Worm (Caenorhabditis elegans) whole organism, young adult: ENCODE measurements around the gene C17G1.14.

Source experiments
- B0261.1 ChIP-seq: sonication (generic microtip); optimal IDR thresholded peaks from 2 replicates; lab custom pipeline; 2016; ENCODE audit warnings: mild to moderate bottlenecking, missing genetic modification characterization, moderate library complexity, missing compliant biosample characterization
- C06A6.2 ChIP-seq: fragments of 200-800 bp; sonication (Bioruptor generic); conservative IDR thresholded peaks from 2 replicates; pipeline ENCODE4 v1.3.6; 2022; ENCODE audit warnings: missing genetic modification characterization, missing compliant biosample characterization
- C17E4.6 ChIP-seq: fragments of 200-800 bp; sonication (Bioruptor generic); IDR thresholded peaks from 2 replicates; pipeline ENCODE4 v1.3.6; 2022; ENCODE audit warnings: missing genetic modification reagents, missing genetic modification characterization, missing compliant biosample characterization
- F23B12.7 ChIP-seq: sonication (generic microtip); optimal IDR thresholded peaks from 2 replicates; lab custom pipeline; 2017; ENCODE audit warnings: missing genetic modification characterization, mild to moderate bottlenecking, missing compliant biosample characterization, antibody characterized with exemption, moderate library complexity; ENCODE audit not compliant: insufficient read depth
- F52B5.7 ChIP-seq: sonication (generic microtip); optimal IDR thresholded peaks from 2 replicates; lab custom pipeline; 2016; ENCODE audit warnings: mild to moderate bottlenecking, missing genetic modification characterization, missing compliant biosample characterization
- K11D2.4 ChIP-seq: fragments of 200-800 bp; sonication (Bioruptor generic); IDR thresholded peaks from 2 replicates; pipeline ENCODE4 v1.3.6; 2022; ENCODE audit warnings: missing genetic modification reagents, missing genetic modification characterization, missing compliant biosample characterization
- T07F8.4 ChIP-seq: sonication (generic microtip); optimal IDR thresholded peaks from 2 replicates; lab custom pipeline; 2016; ENCODE audit warnings: mild to moderate bottlenecking, missing genetic modification characterization, moderate library complexity, missing compliant biosample characterization
- T26A5.8 ChIP-seq: sonication (generic microtip); optimal IDR thresholded peaks from 2 replicates; lab custom pipeline; 2016; ENCODE audit warnings: missing genetic modification characterization, missing compliant biosample characterization
- Y53F4B.3 ChIP-seq: fragments of 200-800 bp; sonication (Bioruptor generic); IDR thresholded peaks from 2 replicates; pipeline ENCODE4 v1.3.6; 2022; ENCODE audit warnings: missing genetic modification reagents, missing genetic modification characterization, missing compliant biosample characterization
- Y53G8AR.9 ChIP-seq: fragments of 200-800 bp; sonication (Bioruptor generic); conservative IDR thresholded peaks from 2 replicates; pipeline ENCODE4 v1.3.6; 2022; ENCODE audit warnings: missing genetic modification reagents, missing genetic modification characterization, missing compliant biosample characterization
- Y56A3A.18 ChIP-seq: fragments of 200-800 bp; sonication (Bioruptor generic); IDR thresholded peaks from 2 replicates; pipeline ENCODE4 v1.3.6; 2022; ENCODE audit warnings: missing genetic modification reagents, missing genetic modification characterization, missing compliant biosample characterization
- Y67H2A.10 ChIP-seq: fragments of 200-800 bp; sonication (Bioruptor generic); conservative IDR thresholded peaks from 2 replicates; pipeline ENCODE4 v1.3.6; 2022; ENCODE audit warnings: missing genetic modification reagents, missing genetic modification characterization, missing compliant biosample characterization
- ZK185.1 ChIP-seq: sonication (generic microtip); optimal IDR thresholded peaks from 2 replicates; lab custom pipeline; 2016; ENCODE audit warnings: mild to moderate bottlenecking, missing genetic modification characterization, missing compliant biosample characterization; ENCODE audit not compliant: poor library complexity, severe bottlenecking
- aptf-2 ChIP-seq: fragments of 200-800 bp; sonication (Bioruptor generic); conservative IDR thresholded peaks from 2 replicates; pipeline ENCODE4 v1.3.6; 2022; ENCODE audit warnings: missing genetic modification reagents, missing genetic modification characterization, missing compliant biosample characterization
- atf-7 ChIP-seq: sonication (generic microtip); optimal IDR thresholded peaks from 2 replicates; lab custom pipeline; 2017; ENCODE audit warnings: mild to moderate bottlenecking, missing genetic modification characterization, missing compliant biosample characterization
- bed-2 ChIP-seq: fragments of 200-800 bp; sonication (Bioruptor generic); IDR thresholded peaks from 2 replicates; pipeline ENCODE4 v1.3.6; 2022; ENCODE audit warnings: missing genetic modification reagents, missing genetic modification characterization, missing compliant biosample characterization
- ccch-3 ChIP-seq: fragments of 200-800 bp; sonication (Bioruptor generic); optimal IDR thresholded peaks from 2 replicates; lab custom pipeline; 2018; ENCODE audit warnings: mild to moderate bottlenecking, missing genetic modification characterization, missing compliant biosample characterization
- cebp-1 ChIP-seq, 2 experiments: fragments of 200-800 bp in 1 of 2; sonication (Bioruptor generic) in 1 of 2; sonication (generic microtip) in 1 of 2; IDR thresholded peaks in 1 of 2; optimal IDR thresholded peaks in 1 of 2; 2 replicates each; pipeline versions ENCODE4 v1.3.6 to Lab custom; 2017 to 2022; ENCODE audit warnings: missing compliant biosample characterization in 2 of 2, missing genetic modification characterization in 2 of 2, mild to moderate bottlenecking in 1 of 2, missing genetic modification reagents in 1 of 2, moderate library complexity in 1 of 2
- ceh-100 ChIP-seq: fragments of 200-800 bp; sonication (Bioruptor generic); IDR thresholded peaks from 2 replicates; pipeline ENCODE4 v1.3.6; 2022; ENCODE audit warnings: missing genetic modification reagents, missing genetic modification characterization, missing compliant biosample characterization
- ceh-27 ChIP-seq: fragments of 200-800 bp; sonication (Bioruptor generic); optimal IDR thresholded peaks from 2 replicates; lab custom pipeline; 2018; ENCODE audit warnings: mild to moderate bottlenecking, missing genetic modification characterization, moderate library complexity, missing compliant biosample characterization
- ceh-58 ChIP-seq: fragments of 200-800 bp; sonication (Bioruptor generic); IDR thresholded peaks from 2 replicates; pipeline ENCODE4 v1.3.6; 2022; ENCODE audit warnings: missing genetic modification characterization, missing compliant biosample characterization
- chd-7 ChIP-seq: sonication (generic microtip); optimal IDR thresholded peaks from 2 replicates; lab custom pipeline; 2016; ENCODE audit warnings: mild to moderate bottlenecking, missing genetic modification characterization, moderate library complexity, missing compliant biosample characterization
- egl-18 ChIP-seq: fragments of 200-800 bp; sonication (Bioruptor generic); IDR thresholded peaks from 2 replicates; pipeline ENCODE4 v1.3.6; 2022; ENCODE audit warnings: missing genetic modification reagents, missing genetic modification characterization, missing compliant biosample characterization
- egl-44 ChIP-seq: fragments of 200-800 bp; sonication (Bioruptor generic); IDR thresholded peaks from 2 replicates; pipeline ENCODE4 v1.3.6; 2022; ENCODE audit warnings: missing genetic modification reagents, missing genetic modification characterization, missing compliant biosample characterization
- gei-17 ChIP-seq: fragments of 200-800 bp; sonication (Bioruptor generic); optimal IDR thresholded peaks from 2 replicates; lab custom pipeline; 2018; ENCODE audit warnings: mild to moderate bottlenecking, missing genetic modification characterization, missing compliant biosample characterization
- hrde-1 ChIP-seq: sonication (generic microtip); optimal IDR thresholded peaks from 2 replicates; lab custom pipeline; 2016; ENCODE audit warnings: missing genetic modification characterization, mild to moderate bottlenecking, missing compliant biosample characterization, moderate library complexity, missing genotype, missing genetic modification reagents, borderline replicate concordance
- let-526 ChIP-seq: fragments of 200-800 bp; sonication (Bioruptor generic); IDR thresholded peaks from 2 replicates; pipeline ENCODE4 v1.3.6; 2022; ENCODE audit warnings: missing genetic modification reagents, missing genetic modification characterization, missing compliant biosample characterization
- lin-40 ChIP-seq: sonication (generic microtip); optimal IDR thresholded peaks from 2 replicates; lab custom pipeline; 2016; ENCODE audit warnings: missing genetic modification characterization, mild to moderate bottlenecking, missing compliant biosample characterization, missing genotype, missing genetic modification reagents
- lin-54 ChIP-seq: fragments of 200-800 bp; sonication (Bioruptor generic); optimal IDR thresholded peaks from 2 replicates; lab custom pipeline; 2018; ENCODE audit warnings: mild to moderate bottlenecking, missing genetic modification characterization, missing compliant biosample characterization
- lsl-1 ChIP-seq: fragments of 200-800 bp; sonication (Bioruptor generic); optimal IDR thresholded peaks from 2 replicates; lab custom pipeline; 2018; ENCODE audit warnings: mild to moderate bottlenecking, missing genetic modification characterization, moderate library complexity, missing compliant biosample characterization
- madf-6 ChIP-seq: fragments of 200-800 bp; sonication (Bioruptor generic); IDR thresholded peaks from 2 replicates; pipeline ENCODE4 v1.3.6; 2022; ENCODE audit warnings: missing genetic modification reagents, missing genetic modification characterization, missing compliant biosample characterization
- nfya-1 ChIP-seq: sonication (generic microtip); optimal IDR thresholded peaks from 2 replicates; lab custom pipeline; 2017; ENCODE audit warnings: antibody characterized with exemption, missing compliant biosample characterization, missing genetic modification characterization, borderline replicate concordance; ENCODE audit not compliant: insufficient read depth
- nhr-27 ChIP-seq: fragments of 200-800 bp; sonication (Bioruptor generic); optimal IDR thresholded peaks from 2 replicates; lab custom pipeline; 2018; ENCODE audit warnings: mild to moderate bottlenecking, missing genetic modification characterization, moderate library complexity, missing compliant biosample characterization
- nhr-80 ChIP-seq: sonication (generic microtip); optimal IDR thresholded peaks from 2 replicates; lab custom pipeline; 2016; ENCODE audit warnings: missing genetic modification characterization, missing compliant biosample characterization
- pbrm-1 ChIP-seq: fragments of 200-800 bp; sonication (Bioruptor generic); IDR thresholded peaks from 2 replicates; pipeline ENCODE4 v1.3.6; 2022; ENCODE audit warnings: missing genetic modification reagents, missing genetic modification characterization, missing compliant biosample characterization
- rcor-1 ChIP-seq: fragments of 200-800 bp; sonication (Bioruptor generic); IDR thresholded peaks from 2 replicates; pipeline ENCODE4 v1.3.6; 2022; ENCODE audit warnings: missing genetic modification reagents, missing genetic modification characterization, missing compliant biosample characterization
- sea-2 ChIP-seq: fragments of 200-800 bp; sonication (Bioruptor generic); IDR thresholded peaks from 2 replicates; pipeline ENCODE4 v1.3.6; 2022; ENCODE audit warnings: missing genetic modification characterization, missing compliant biosample characterization
- snpc-1.3 ChIP-seq: sonication (generic microtip); optimal IDR thresholded peaks from 2 replicates; lab custom pipeline; 2017; ENCODE audit warnings: missing genetic modification characterization, mild to moderate bottlenecking, missing compliant biosample characterization, antibody characterized with exemption, moderate library complexity, missing genotype, missing genetic modification reagents; ENCODE audit not compliant: insufficient read depth
- tlf-1 ChIP-seq: fragments of 200-800 bp; sonication (Bioruptor generic); optimal IDR thresholded peaks from 2 replicates; lab custom pipeline; 2018; ENCODE audit warnings: mild to moderate bottlenecking, missing genetic modification characterization, missing compliant biosample characterization
- unc-130 ChIP-seq: sonication (generic microtip); optimal IDR thresholded peaks from 2 replicates; lab custom pipeline; 2016; ENCODE audit warnings: missing genetic modification reagents, missing genetic modification characterization, missing compliant biosample characterization
- unc-62 ChIP-seq: fragments of 150-350 bp; optimal IDR thresholded peaks from 2 replicates; lab custom pipeline; 2014; ENCODE audit warnings: missing biosample characterization, missing genetic modification reagents, missing genetic modification characterization
- zfh-2 ChIP-seq: fragments of 200-800 bp; sonication (Bioruptor generic); conservative IDR thresholded peaks from 2 replicates; pipeline ENCODE4 v1.3.6; 2022; ENCODE audit warnings: missing genetic modification reagents, missing genetic modification characterization, missing compliant biosample characterization
- zim-3 ChIP-seq: sonication (generic microtip); optimal IDR thresholded peaks from 2 replicates; lab custom pipeline; 2017; ENCODE audit warnings: mild to moderate bottlenecking, missing genetic modification characterization, moderate library complexity, missing compliant biosample characterization
- ztf-22 ChIP-seq: fragments of 200-800 bp; sonication (Bioruptor generic); optimal IDR thresholded peaks from 2 replicates; lab custom pipeline; 2018; ENCODE audit warnings: mild to moderate bottlenecking, missing genetic modification characterization, moderate library complexity, missing compliant biosample characterization
- ztf-26 ChIP-seq: sonication (generic microtip); optimal IDR thresholded peaks from 2 replicates; lab custom pipeline; 2017; ENCODE audit warnings: missing genetic modification characterization, missing compliant biosample characterization
- ztf-3 ChIP-seq: fragments of 200-800 bp; sonication (Bioruptor generic); optimal IDR thresholded peaks from 2 replicates; lab custom pipeline; 2018; ENCODE audit warnings: mild to moderate bottlenecking, missing genetic modification characterization, missing compliant biosample characterization
- ztf-6 ChIP-seq: fragments of 200-800 bp; sonication (Bioruptor generic); IDR thresholded peaks from 2 replicates; pipeline ENCODE4 v1.3.6; 2022; ENCODE audit warnings: missing genetic modification reagents, missing genetic modification characterization, missing compliant biosample characterization

C17G1.14 gene

ce11 chrX:9958561-9958960 lies 19.9 kb downstream of the C17G1.14 start, which contains the start of gene ZC506.1:
ZC506.1 (plus strand) TSS chrX:9958960.
- TF ChIP-seq C06A6.2 (GFP tag; lab: Robert Waterston, UW) (peak; percentile 71), F23B12.7 (tag; lab: Kevin White, UChicago) (peak; percentile 83), unc-62 (GFP tag; lab: Kevin White, UChicago) (no peak), nfya-1 (tag; lab: Kevin White, UChicago) (no peak), ZK185.1 (peak; percentile 66), F52B5.7 (no peak), pbrm-1 (GFP tag; lab: Robert Waterston, UW) (peak; percentile 90), ceh-58 (no peak), egl-18 (GFP tag; lab: Robert Waterston, UW) (no peak), bed-2 (0 out of 2 replicates have a peak, but pooled peaks have one; percentile 26), zfh-2 (GFP tag; lab: Robert Waterston, UW) (peak; percentile 89), unc-130 (no peak), chd-7 (tag; lab: Kevin White, UChicago) (peak; percentile 88), gei-17 (GFP tag; lab: Kevin White, UChicago) (peak; percentile 63), Y67H2A.10 (GFP tag; lab: Robert Waterston, UW) (peak; percentile 42; the same call in 1 of the 2 replicates), Y53F4B.3 (GFP tag; lab: Robert Waterston, UW) (no peak), B0261.1 (tag; lab: Kevin White, UChicago) (peak; percentile 10), zim-3 (tag; lab: Kevin White, UChicago) (no peak), Y56A3A.18 (GFP tag; lab: Robert Waterston, UW) (0 out of 2 replicates have a peak, but pooled peaks have one; percentile 60), ccch-3 (GFP tag; lab: Kevin White, UChicago) (no peak), madf-6 (GFP tag; lab: Robert Waterston, UW) (no peak), T26A5.8 (tag; lab: Kevin White, UChicago) (no peak), ztf-3 (peak; percentile 19), sea-2 (GFP tag; lab: Robert Waterston, UW) (no peak), Y53G8AR.9 (GFP tag; lab: Robert Waterston, UW) (peak; percentile 66; the same call in 1 of the 2 replicates), let-526 (GFP tag; lab: Robert Waterston, UW) (0 out of 2 replicates have a peak, but pooled peaks have one; percentile 23), nhr-27 (tag; lab: Kevin White, UChicago) (no peak), lin-40 (peak; percentile 94), snpc-1.3 (tag; lab: Kevin White, UChicago) (no peak), K11D2.4 (peak; percentile 82), nhr-80 (tag; lab: Kevin White, UChicago) (peak; percentile 96), cebp-1 (GFP tag; IDR thresholded peaks at IDR 0.05; lab: Robert Waterston, UW) (peak; percentile 45; the same call in 1 of the 2 replicates), cebp-1 (tag; optimal IDR thresholded peaks at IDR 0.05; lab: Kevin White, UChicago) (peak; percentile 92), egl-44 (GFP tag; lab: Robert Waterston, UW) (0 out of 2 replicates have a peak, but pooled peaks have one; percentile 37), atf-7 (tag; lab: Kevin White, UChicago) (peak; percentile 76), ceh-100 (GFP tag; lab: Robert Waterston, UW) (0 out of 2 replicates have a peak, but pooled peaks have one; percentile 36), rcor-1 (GFP tag; lab: Robert Waterston, UW) (peak; percentile 85), ztf-6 (GFP tag; lab: Robert Waterston, UW) (no peak), lsl-1 (GFP tag; lab: Kevin White, UChicago) (no peak), tlf-1 (peak; percentile 74), aptf-2 (GFP tag; lab: Robert Waterston, UW) (0 out of 2 replicates have a peak, but pooled peaks have one; percentile 15), ceh-27 (GFP tag; lab: Kevin White, UChicago) (peak; percentile 94), T07F8.4 (tag; lab: Kevin White, UChicago) (no peak), C17E4.6 (GFP tag; lab: Robert Waterston, UW) (peak; percentile 62; the same call in 1 of the 2 replicates), ztf-26 (tag; lab: Kevin White, UChicago) (peak; percentile 87), lin-54 (GFP tag; lab: Kevin White, UChicago) (peak; percentile 59), hrde-1 (tag; lab: Kevin White, UChicago) (no peak), ztf-22 (GFP tag; lab: Kevin White, UChicago) (peak; percentile 39)
